Worm (Caenorhabditis elegans) whole organism, L2 larva: ENCODE measurements around the gene R102.4.

ENCODE experiments used
- alr-1 ChIP-seq: fragments of 150-350 bp; optimal IDR thresholded peaks from 2 replicates; lab custom pipeline; 2014; ENCODE audit warnings: missing biosample characterization, missing genetic modification characterization
- aly-2 ChIP-seq: fragments of 150-350 bp; optimal IDR thresholded peaks from 2 replicates; lab custom pipeline; 2014; ENCODE audit warnings: missing biosample characterization, missing genetic modification characterization
- crh-2 ChIP-seq: sonication (generic microtip); optimal IDR thresholded peaks from 2 replicates; lab custom pipeline; 2017; ENCODE audit warnings: missing biosample characterization, missing genetic modification characterization
- egl-27 ChIP-seq: sonication (generic microtip); optimal IDR thresholded peaks from 3 replicates; lab custom pipeline; 2017; ENCODE audit warnings: missing biosample characterization, missing genetic modification reagents, missing genetic modification characterization
- elt-3 ChIP-seq: sonication (generic microtip); optimal IDR thresholded peaks from 2 replicates; lab custom pipeline; 2017; ENCODE audit warnings: missing biosample characterization, missing genetic modification characterization
- lin-11 ChIP-seq: fragments of 150-350 bp; sonication (generic microtip); optimal IDR thresholded peaks from 2 replicates; lab custom pipeline; 2014; ENCODE audit warnings: missing biosample characterization, missing genetic modification characterization, inconsistent platforms, mixed read lengths
- lin-13 ChIP-seq: fragments of 150-350 bp; optimal IDR thresholded peaks from 2 replicates; lab custom pipeline; 2014; ENCODE audit warnings: missing biosample characterization, missing genetic modification reagents, missing genetic modification characterization
- mdl-1 ChIP-seq, 2 experiments: fragments of 150-350 bp in 1 of 2; sonication (generic microtip) in 1 of 2; optimal IDR thresholded peaks; 2 replicates each; lab custom pipeline; 2017; ENCODE audit warnings: missing biosample characterization in 2 of 2, missing genetic modification characterization in 2 of 2
- nhr-237 ChIP-seq: fragments of 150-350 bp; optimal IDR thresholded peaks from 2 replicates; lab custom pipeline; 2014; ENCODE audit warnings: missing biosample characterization, missing genetic modification characterization
- snpc-4 ChIP-seq: fragments of 150-350 bp; optimal IDR thresholded peaks from 2 replicates; lab custom pipeline; 2014; ENCODE audit warnings: missing biosample characterization, missing genetic modification characterization
- unc-55 ChIP-seq: fragments of 150-350 bp; sonication (generic microtip); optimal IDR thresholded peaks from 3 replicates; lab custom pipeline; 2014; ENCODE audit warnings: missing biosample characterization, missing genetic modification reagents, missing genetic modification characterization
- zag-1 ChIP-seq: fragments of 150-350 bp; optimal IDR thresholded peaks from 2 replicates; lab custom pipeline; 2014; ENCODE audit warnings: missing biosample characterization, missing genetic modification characterization
- ztf-11 ChIP-seq: sonication (generic microtip); optimal IDR thresholded peaks from 2 replicates; lab custom pipeline; 2017; ENCODE audit warnings: missing biosample characterization, missing genetic modification characterization

ce11 chrIV:10682155-10682749, 12.9 kb downstream of the R102.4 start, which contains the start of gene fmo-2:
- TF ChIP-seq alr-1 (tag; lab: Kevin White, UChicago): no peak
- TF ChIP-seq mdl-1 (tag; optimal IDR thresholded peaks at IDR 0.05; lab: Kevin White, UChicago): peak in 1 of 2 experiments; percentile 22
- TF ChIP-seq snpc-4: no peak
- no peak for TF ChIP-seq ztf-11
- TF ChIP-seq egl-27 (tag; lab: Kevin White, UChicago): no peak
- TF ChIP-seq unc-55 (GFP tag; lab: Kevin White, UChicago): no peak
- TF ChIP-seq zag-1 (tag; lab: Kevin White, UChicago): no peak
- TF ChIP-seq lin-13: no peak
- no peak for TF ChIP-seq lin-11 (tag; lab: Kevin White, UChicago)
- no peak for TF ChIP-seq elt-3
- no peak for TF ChIP-seq aly-2 (tag; lab: Kevin White, UChicago)
- no peak for TF ChIP-seq nhr-237 (tag; lab: Kevin White, UChicago)
- no peak for TF ChIP-seq crh-2 (tag; lab: Kevin White, UChicago)
